Fruit fly (Drosophila melanogaster) S2 (cell line): ENCODE data around the gene CG7298.

ENCODE experiments used
- CG8478 ChIP-seq: fragments of >200 bp; optimal IDR thresholded peaks from 2 replicates; lab custom pipeline; 2018
- CTCF ChIP-seq, 2 experiments: fragments of >200 bp; optimal IDR thresholded peaks; 2 replicates each; lab custom pipeline; 2018

DNA sequence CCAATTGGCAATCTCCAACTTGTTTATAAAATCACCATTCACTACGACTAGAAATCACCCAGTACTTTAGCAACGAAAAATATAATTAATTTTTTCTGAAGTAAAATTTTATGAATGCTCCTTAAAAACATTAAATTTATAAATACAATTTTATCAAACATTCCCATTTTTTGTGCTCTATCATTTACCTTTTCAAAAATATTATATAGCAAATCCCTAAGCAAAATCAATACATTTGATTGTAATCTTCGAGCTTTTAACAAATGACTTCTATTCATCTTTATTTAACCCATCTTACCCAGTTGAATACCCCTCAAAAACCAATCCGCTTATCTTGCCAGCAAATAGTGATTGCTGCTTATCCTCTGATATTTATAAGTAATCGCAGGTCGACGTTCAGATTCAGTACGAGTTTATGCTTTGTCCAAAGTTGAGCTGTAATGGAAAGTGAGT is 18.0 kb upstream of the CG7298 start, which contains the start of gene CG17145:
- TF ChIP-seq CG8478 (lab: Kevin White, UChicago), result no peak
- TF ChIP-seq CTCF (optimal IDR thresholded peaks at IDR 0.05; lab: Kevin White, UChicago), result no peak
